Fruit fly (Drosophila melanogaster): ENCODE data around the gene NO66.

The NO66 gene

DNA sequence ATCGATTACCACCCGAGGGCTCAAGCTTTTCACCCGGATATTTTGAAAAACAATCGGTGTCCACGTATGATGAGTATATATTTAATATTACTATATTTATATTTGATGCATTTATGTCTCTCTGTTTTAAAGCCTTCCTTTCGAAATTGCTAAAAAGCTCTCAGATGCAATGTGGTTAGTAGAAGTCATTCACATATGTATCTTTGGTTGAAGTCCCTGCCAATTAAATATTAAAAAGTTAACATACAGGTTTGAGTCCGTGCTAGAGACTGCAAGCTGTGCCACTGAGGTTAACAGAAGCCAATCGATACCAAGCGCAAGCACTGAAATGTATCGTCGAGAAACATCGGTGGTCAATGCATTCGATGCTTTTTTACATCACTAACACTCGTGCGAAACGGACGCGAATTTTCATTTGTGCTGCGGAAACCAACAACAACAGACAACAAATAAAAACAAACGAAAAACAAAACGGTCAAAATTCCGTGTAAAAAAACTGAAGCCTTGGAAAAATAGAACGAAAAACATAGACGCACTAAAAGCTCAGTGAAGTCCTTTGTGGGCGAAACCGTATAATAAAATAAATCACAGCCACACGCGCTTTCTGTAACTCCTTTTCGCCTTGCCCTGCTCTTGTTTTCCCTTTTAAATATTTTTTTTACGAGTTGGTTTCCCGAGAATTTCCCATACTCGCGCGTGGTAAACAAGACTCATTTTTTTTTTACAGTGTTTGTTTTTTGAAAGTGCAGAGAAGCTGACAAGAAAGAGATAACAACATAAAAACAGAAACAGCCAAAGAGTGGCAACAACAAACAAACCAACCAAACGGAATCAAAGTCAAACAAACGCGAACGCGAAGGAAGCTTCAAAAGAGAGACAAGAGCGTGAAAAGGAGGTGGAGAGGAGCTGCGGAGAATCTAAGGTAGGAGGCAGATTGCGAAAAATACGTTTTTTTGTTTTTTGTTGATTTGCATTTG lies 3.3 kb downstream of the NO66 start, which contains the start of gene norpA (continued):
- TF ChIP-seq wdn (GFP tag; IDR thresholded peaks at IDR 0.05) = no peak
- no peak for TF ChIP-seq CG9215 (GFP tag; IDR thresholded peaks at IDR 0.05)
- no peak; the same call in 1 of the 2 replicates for TF ChIP-seq Atf6 (GFP tag; IDR thresholded peaks at IDR 0.05)
- no peak for TF ChIP-seq tgo (GFP tag; IDR thresholded peaks at IDR 0.05)
- TF ChIP-seq Usf (GFP tag; optimal IDR thresholded peaks at IDR 0.05) = no peak
- TF ChIP-seq CG6854 (GFP tag; optimal IDR thresholded peaks at IDR 0.05) = no peak
- peak; percentile 40 for TF ChIP-seq Sox100B (GFP tag; optimal IDR thresholded peaks at IDR 0.05)
- no peak for TF ChIP-seq CG15011 (GFP tag; optimal IDR thresholded peaks at IDR 0.05)
- TF ChIP-seq sna (GFP tag; IDR thresholded peaks at IDR 0.05; ENCODE audit: partially characterized antibody) = peak; percentile 72
- no peak for TF ChIP-seq CG10147 (GFP tag; optimal IDR thresholded peaks at IDR 0.05)
- TF ChIP-seq mam (GFP tag; optimal IDR thresholded peaks at IDR 0.05) = peak; percentile 9
- no peak for TF ChIP-seq Nf-YA (GFP tag; IDR thresholded peaks at IDR 0.05)
- peak; percentile 91 for TF ChIP-seq hb (GFP tag; IDR thresholded peaks at IDR 0.05; ENCODE audit: partially characterized antibody)
- no peak for TF ChIP-seq chn (GFP tag; optimal IDR thresholded peaks at IDR 0.05)
- no peak for TF ChIP-seq Dip2 (GFP tag; IDR thresholded peaks at IDR 0.05)
- TF ChIP-seq insv (GFP tag; optimal IDR thresholded peaks at IDR 0.05) = no peak
- no peak for TF ChIP-seq abd-A (tag; optimal IDR thresholded peaks at IDR 0.05)
- no peak for TF ChIP-seq dati (GFP tag; IDR thresholded peaks at IDR 0.05)
- no peak for TF ChIP-seq CG2889 (GFP tag; IDR thresholded peaks at IDR 0.05)
- TF ChIP-seq z (GFP tag; IDR thresholded peaks at IDR 0.05) = no peak
- TF ChIP-seq sim (GFP tag; IDR thresholded peaks at IDR 0.05) = no peak
- TF ChIP-seq HLH3B (GFP tag; IDR thresholded peaks at IDR 0.05) = 0 out of 2 replicates have a peak, but pooled peaks have one; percentile 31
- TF ChIP-seq CG12155 (GFP tag; optimal IDR thresholded peaks at IDR 0.05) = no peak
- TF ChIP-seq CG4617 (GFP tag; optimal IDR thresholded peaks at IDR 0.05; ENCODE audit: borderline replicate concordance) = no peak
- TF ChIP-seq gsb-n (tag; optimal IDR thresholded peaks at IDR 0.05) = no peak
- peak in 1 of 2 experiments; percentile 19 for TF ChIP-seq dpn (GFP tag; optimal IDR thresholded peaks at IDR 0.05)
- TF ChIP-seq CG7372 (GFP tag; IDR thresholded peaks at IDR 0.05) = no peak
- peak; percentile 91 for TF ChIP-seq sens (GFP tag)
- TF ChIP-seq CG2120 (GFP tag; optimal IDR thresholded peaks at IDR 0.05) = peak; percentile 9
- no peak for TF ChIP-seq ac (GFP tag; optimal IDR thresholded peaks at IDR 0.05)
- TF ChIP-seq CG15269 (tag; optimal IDR thresholded peaks at IDR 0.05) = no peak
- no peak for TF ChIP-seq CG8765 (GFP tag; IDR thresholded peaks at IDR 0.05)
- peak; percentile 19 for TF ChIP-seq CG9609 (GFP tag; optimal IDR thresholded peaks at IDR 0.05)
- no peak for TF ChIP-seq CG18011 (GFP tag; optimal IDR thresholded peaks at IDR 0.05)
- peak; percentile 11 for TF ChIP-seq shn (GFP tag; optimal IDR thresholded peaks at IDR 0.05)
- no peak; the same call in 1 of the 2 replicates for TF ChIP-seq CG32767 (GFP tag; IDR thresholded peaks at IDR 0.05)
- TF ChIP-seq CG4707 (GFP tag; optimal IDR thresholded peaks at IDR 0.05) = no peak
- peak; percentile 62 for TF ChIP-seq Dp (GFP tag; optimal IDR thresholded peaks at IDR 0.05)
- no peak for TF ChIP-seq CrebB (tag; optimal IDR thresholded peaks at IDR 0.05)
- no peak for TF ChIP-seq ranshi (GFP tag; IDR thresholded peaks at IDR 0.05)
- TF ChIP-seq pb (GFP tag; optimal IDR thresholded peaks at IDR 0.05) = no peak
- TF ChIP-seq CG10274 (GFP tag; optimal IDR thresholded peaks at IDR 0.05) = no peak
- no peak for TF ChIP-seq CG43689 (GFP tag; IDR thresholded peaks at IDR 0.05)
- TF ChIP-seq unc-4 (GFP tag; IDR thresholded peaks at IDR 0.05; ENCODE audit: partially characterized antibody) = peak; percentile 93
- TF ChIP-seq CG10979 (tag; optimal IDR thresholded peaks at IDR 0.05) = no peak
- TF ChIP-seq wek (GFP tag; optimal IDR thresholded peaks at IDR 0.05) = no peak
- TF ChIP-seq CG6272 (GFP tag; IDR thresholded peaks at IDR 0.05) = 0 out of 2 replicates have a peak, but pooled peaks have one; percentile 37
- TF ChIP-seq CG30020 (tag; optimal IDR thresholded peaks at IDR 0.05) = no peak
- peak; percentile 30 for TF ChIP-seq zf30C (GFP tag; optimal IDR thresholded peaks at IDR 0.05)

Data from whole organism, embryonic.